Fruit fly (Drosophila melanogaster) whole organism, embryonic: Measurements from ENCODE around the gene Or22c.

Source experiments
- Bgb ChIP-seq: fragments of 200-800 bp; sonication (Bioruptor generic); IDR thresholded peaks from 2 replicates; pipeline ENCODE4 v1.3.6; 2022; ENCODE audit warnings: missing biosample characterization, missing genetic modification characterization; ENCODE audit not compliant: partially characterized antibody
- CG12659 ChIP-seq: fragments of 200-800 bp; sonication (Bioruptor generic); optimal IDR thresholded peaks from 3 replicates; lab custom pipeline; 2017; ENCODE audit warnings: mild to moderate bottlenecking, missing biosample characterization, missing genetic modification reagents, missing genetic modification characterization
- CG12942 ChIP-seq: fragments of 200-800 bp; sonication (Bioruptor generic); optimal IDR thresholded peaks from 3 replicates; lab custom pipeline; 2016; ENCODE audit warnings: missing biosample characterization, missing genetic modification characterization
- CG13775 ChIP-seq: fragments of 200-800 bp; sonication (Bioruptor generic); optimal IDR thresholded peaks from 3 replicates; lab custom pipeline; 2017; ENCODE audit warnings: missing biosample characterization, mild to moderate bottlenecking, missing genetic modification characterization
- CG14014 ChIP-seq: fragments of 200-800 bp; sonication (Bioruptor generic); IDR thresholded peaks from 2 replicates; pipeline ENCODE4 v1.3.6; 2022; ENCODE audit warnings: missing biosample characterization, missing genetic modification characterization
- CG14860 ChIP-seq: fragments of 200-800 bp; sonication (Bioruptor generic); IDR thresholded peaks from 3 replicates; pipeline ENCODE4 v1.3.6; 2022; ENCODE audit warnings: missing biosample characterization, missing genetic modification characterization; ENCODE audit not compliant: partially characterized antibody
- CG15073 ChIP-seq: fragments of 200-800 bp; sonication (Bioruptor generic); optimal IDR thresholded peaks from 2 replicates; lab custom pipeline; 2016; ENCODE audit warnings: missing biosample characterization, missing genetic modification characterization
- CG15514 ChIP-seq: fragments of 200-800 bp; sonication (Bioruptor generic); optimal IDR thresholded peaks from 3 replicates; lab custom pipeline; 2017; ENCODE audit warnings: missing biosample characterization, missing genetic modification characterization, mild to moderate bottlenecking, moderate library complexity, missing genetic modification reagents
- CG17186 ChIP-seq: fragments of 200-800 bp; sonication (Bioruptor generic); optimal IDR thresholded peaks from 3 replicates; lab custom pipeline; 2017; ENCODE audit warnings: missing biosample characterization, missing genetic modification reagents, missing genetic modification characterization
- CG2889 ChIP-seq: fragments of 200-800 bp; sonication (Bioruptor generic); IDR thresholded peaks from 3 replicates; pipeline ENCODE4 v1.3.6; 2022; ENCODE audit warnings: missing biosample characterization, missing genetic modification characterization
- CG31365 ChIP-seq: fragments of 200-800 bp; sonication (Bioruptor generic); optimal IDR thresholded peaks from 2 replicates; lab custom pipeline; 2018; ENCODE audit warnings: missing biosample characterization, mild to moderate bottlenecking, missing genetic modification characterization
- CG6689 ChIP-seq: fragments of 200-800 bp; sonication (Bioruptor generic); IDR thresholded peaks from 2 replicates; pipeline ENCODE4 v1.3.6; 2022; ENCODE audit warnings: missing biosample characterization, missing genetic modification characterization
- CG6765 ChIP-seq: fragments of 200-800 bp; sonication (Bioruptor generic); optimal IDR thresholded peaks from 3 replicates; lab custom pipeline; 2017; ENCODE audit warnings: missing biosample characterization, mild to moderate bottlenecking, missing genetic modification characterization
- CG7372 ChIP-seq: fragments of 200-800 bp; sonication (Bioruptor generic); IDR thresholded peaks from 2 replicates; pipeline ENCODE4 v1.3.6; 2022; ENCODE audit warnings: missing biosample characterization, missing genetic modification characterization
- CG9437 ChIP-seq: fragments of 200-800 bp; sonication (Bioruptor generic); optimal IDR thresholded peaks from 2 replicates; lab custom pipeline; 2018; ENCODE audit warnings: missing biosample characterization, mild to moderate bottlenecking, missing genetic modification characterization
- Camta ChIP-seq: fragments of 200-800 bp; sonication (Bioruptor generic); optimal IDR thresholded peaks from 2 replicates; lab custom pipeline; 2016; ENCODE audit warnings: missing biosample characterization, missing genetic modification characterization
- CoRest ChIP-seq: fragments of 200-800 bp; sonication (Bioruptor generic); optimal IDR thresholded peaks from 3 replicates; lab custom pipeline; 2018; ENCODE audit warnings: missing biosample characterization, mild to moderate bottlenecking, missing genetic modification characterization, moderate library complexity
- Dad ChIP-seq: fragments of 200-800 bp; sonication (Bioruptor generic); optimal IDR thresholded peaks from 3 replicates; lab custom pipeline; 2016; ENCODE audit warnings: missing biosample characterization, missing genetic modification characterization
- Dp ChIP-seq: fragments of 200-800 bp; sonication (Bioruptor generic); optimal IDR thresholded peaks from 2 replicates; lab custom pipeline; 2018; ENCODE audit warnings: missing biosample characterization, mild to moderate bottlenecking, missing genetic modification characterization, moderate library complexity
- Dref ChIP-seq: fragments of 200-800 bp; sonication (Bioruptor generic); IDR thresholded peaks from 2 replicates; pipeline ENCODE4 v1.3.6; 2022; ENCODE audit warnings: missing biosample characterization, missing genetic modification characterization
- Ets65A ChIP-seq: fragments of 200-800 bp; sonication (Bioruptor generic); peaks from one replicate; lab custom pipeline; 2016; ENCODE audit warnings: missing biosample characterization, missing genetic modification characterization
- Fer3 ChIP-seq: fragments of 200-800 bp; sonication (Bioruptor generic); optimal IDR thresholded peaks from 2 replicates; lab custom pipeline; 2018; ENCODE audit warnings: missing biosample characterization, mild to moderate bottlenecking, missing genetic modification characterization, moderate library complexity
- HLH3B ChIP-seq: fragments of 200-800 bp; sonication (Bioruptor generic); IDR thresholded peaks from 2 replicates; pipeline ENCODE4 v1.3.6; 2022; ENCODE audit warnings: missing biosample characterization, missing genetic modification characterization
- Kr ChIP-seq: fragments of 200-800 bp; sonication (Bioruptor generic); optimal IDR thresholded peaks from 2 replicates; lab custom pipeline; 2017; ENCODE audit warnings: missing biosample characterization, mild to moderate bottlenecking, missing genetic modification characterization
- Lhr ChIP-seq: fragments of 200-800 bp; sonication (Bioruptor generic); optimal IDR thresholded peaks from 3 replicates; lab custom pipeline; 2017; ENCODE audit warnings: mild to moderate bottlenecking, missing biosample characterization, missing genetic modification reagents, missing genetic modification characterization
- Med ChIP-seq: fragments of 200-800 bp; sonication (Bioruptor generic); peaks from one replicate; lab custom pipeline; 2016; ENCODE audit warnings: missing biosample characterization, missing genetic modification characterization, mild to moderate bottlenecking, inconsistent platforms, moderate library complexity
- Meics ChIP-seq: fragments of 200-800 bp; sonication (Bioruptor generic); optimal IDR thresholded peaks from 2 replicates; lab custom pipeline; 2017; ENCODE audit warnings: missing biosample characterization, mild to moderate bottlenecking, missing genetic modification characterization
- Mes4 ChIP-seq: fragments of 200-800 bp; sonication (Bioruptor generic); optimal IDR thresholded peaks from 2 replicates; lab custom pipeline; 2016; ENCODE audit warnings: missing biosample characterization, missing genetic modification characterization
- Opbp ChIP-seq: fragments of 200-800 bp; sonication (Bioruptor generic); IDR thresholded peaks from 3 replicates; pipeline ENCODE4 v1.3.6; 2022; ENCODE audit warnings: missing biosample characterization, missing genetic modification characterization; ENCODE audit not compliant: partially characterized antibody
- Optix ChIP-seq: fragments of 200-800 bp; sonication (Bioruptor generic); IDR thresholded peaks from 3 replicates; pipeline ENCODE4 v1.3.6; 2022; ENCODE audit warnings: missing biosample characterization, missing genetic modification characterization
- Sin3A ChIP-seq: fragments of >200 bp; optimal IDR thresholded peaks from 2 replicates; lab custom pipeline; 2018
- Xbp1 ChIP-seq: fragments of 200-800 bp; sonication (Bioruptor generic); optimal IDR thresholded peaks from 3 replicates; lab custom pipeline; 2016; ENCODE audit warnings: missing biosample characterization, mild to moderate bottlenecking, missing genetic modification characterization
- amos ChIP-seq: fragments of 200-800 bp; sonication (Bioruptor generic); IDR thresholded peaks from 2 replicates; pipeline ENCODE4 v1.3.6; 2022; ENCODE audit warnings: missing biosample characterization, missing genetic modification characterization; ENCODE audit not compliant: partially characterized antibody
- aop ChIP-seq: fragments of 200-800 bp; sonication (Bioruptor generic); IDR thresholded peaks from 2 replicates; pipeline ENCODE4 v1.3.6; 2022; ENCODE audit warnings: missing biosample characterization, missing genetic modification characterization
- ara ChIP-seq: fragments of 200-800 bp; sonication (Bioruptor generic); IDR thresholded peaks from 2 replicates; pipeline ENCODE4 v1.3.6; 2022; ENCODE audit warnings: missing biosample characterization, missing genetic modification characterization
- ase ChIP-seq: fragments of 200-800 bp; sonication (Bioruptor generic); IDR thresholded peaks from 3 replicates; pipeline ENCODE4 v1.3.6; 2022; ENCODE audit warnings: missing biosample characterization, missing genetic modification characterization
- ato ChIP-seq: fragments of 200-800 bp; sonication (Bioruptor generic); IDR thresholded peaks from 2 replicates; pipeline ENCODE4 v1.3.6; 2022; ENCODE audit warnings: missing biosample characterization, missing genetic modification characterization; ENCODE audit not compliant: partially characterized antibody
- bbx ChIP-seq: fragments of 200-800 bp; sonication (Bioruptor generic); IDR thresholded peaks from 2 replicates; pipeline ENCODE4 v1.3.6; 2022; ENCODE audit warnings: missing biosample characterization, missing genetic modification characterization; ENCODE audit not compliant: partially characterized antibody
- dysf ChIP-seq: fragments of 200-800 bp; sonication (Bioruptor generic); IDR thresholded peaks from 3 replicates; pipeline ENCODE4 v1.3.6; 2022; ENCODE audit warnings: missing biosample characterization, missing genetic modification characterization
- en ChIP-seq: fragments of 200-800 bp; sonication (Bioruptor generic); optimal IDR thresholded peaks from 2 replicates; lab custom pipeline; 2016; ENCODE audit warnings: missing biosample characterization, missing genetic modification characterization
- gsb-n ChIP-seq: fragments of 200-800 bp; sonication (Bioruptor generic); optimal IDR thresholded peaks from 3 replicates; lab custom pipeline; 2018; ENCODE audit warnings: missing biosample characterization, mild to moderate bottlenecking, missing genetic modification characterization
- jigr1 ChIP-seq: fragments of 200-800 bp; sonication (Bioruptor generic); IDR thresholded peaks from 3 replicates; pipeline ENCODE4 v1.3.6; 2022; ENCODE audit warnings: missing biosample characterization, missing genetic modification characterization
- kni ChIP-seq: fragments of 200-800 bp; sonication (Bioruptor generic); optimal IDR thresholded peaks from 3 replicates; lab custom pipeline; 2017; ENCODE audit warnings: mild to moderate bottlenecking, missing biosample characterization, missing genetic modification reagents, missing genetic modification characterization
- lilli ChIP-seq: fragments of 200-800 bp; sonication (Bioruptor generic); optimal IDR thresholded peaks from 3 replicates; lab custom pipeline; 2016; ENCODE audit warnings: missing biosample characterization, missing genetic modification characterization
- mld ChIP-seq: fragments of 200-800 bp; sonication (Bioruptor generic); IDR thresholded peaks from 3 replicates; pipeline ENCODE4 v1.3.6; 2022; ENCODE audit warnings: missing biosample characterization, missing genetic modification characterization; ENCODE audit not compliant: partially characterized antibody
- nmo ChIP-seq: fragments of 200-800 bp; sonication (Bioruptor generic); optimal IDR thresholded peaks from 2 replicates; lab custom pipeline; 2018; ENCODE audit warnings: missing biosample characterization, mild to moderate bottlenecking, missing genetic modification characterization, moderate library complexity
- sima ChIP-seq: fragments of 200-800 bp; sonication (Bioruptor generic); optimal IDR thresholded peaks from 2 replicates; lab custom pipeline; 2016; ENCODE audit warnings: missing biosample characterization, missing genetic modification characterization
- wdn ChIP-seq: fragments of 200-800 bp; sonication (Bioruptor generic); IDR thresholded peaks from 2 replicates; pipeline ENCODE4 v1.3.6; 2022; ENCODE audit warnings: missing biosample characterization, missing genetic modification characterization
- zen2 ChIP-seq: fragments of 200-800 bp; sonication (Bioruptor generic); IDR thresholded peaks from 3 replicates; pipeline ENCODE4 v1.3.6; 2022; ENCODE audit warnings: missing biosample characterization, missing genetic modification characterization; ENCODE audit not compliant: partially characterized antibody
- zfh2 ChIP-seq: fragments of 200-800 bp; sonication (Bioruptor generic); optimal IDR thresholded peaks from 2 replicates; lab custom pipeline; 2016; ENCODE audit warnings: missing biosample characterization, missing genetic modification characterization

Or22c gene

dm6 chr2L:2022823-2023222, 31.6 kb upstream of the Or22c start:
- TF ChIP-seq Meics (GFP tag; lab: Kevin White, UChicago), result no peak
- TF ChIP-seq sima (GFP tag; lab: Kevin White, UChicago), result no peak
- TF ChIP-seq CG15073 (GFP tag; lab: Kevin White, UChicago), result no peak
- no peak for TF ChIP-seq CG2889 (GFP tag; lab: Robert Waterston, UW)
- TF ChIP-seq kni (GFP tag; lab: Kevin White, UChicago), result no peak
- no peak for TF ChIP-seq Sin3A (lab: Kevin White, UChicago)

DNA sequence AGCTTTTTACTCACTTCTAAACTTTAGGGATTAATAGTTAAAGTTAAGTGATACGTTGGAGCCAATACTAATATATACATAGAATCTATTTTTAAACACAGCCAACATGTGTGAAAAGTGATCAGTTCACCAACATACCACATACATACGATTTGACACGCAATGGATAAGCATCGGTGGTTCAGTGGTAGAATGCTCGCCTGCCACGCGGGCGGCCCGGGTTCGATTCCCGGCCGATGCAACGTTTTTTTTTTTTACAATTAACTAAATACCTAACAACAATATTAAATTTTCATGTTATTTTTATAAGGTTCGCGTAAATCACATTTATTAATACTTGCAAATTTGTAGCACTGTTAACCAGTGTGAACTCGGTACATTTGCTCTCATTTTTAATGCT, 22.9 kb upstream of the Or22c start:
- TF ChIP-seq Kr (GFP tag; lab: Kevin White, UChicago), result no peak
- peak; percentile 33 for TF ChIP-seq Med
- TF ChIP-seq zfh2, result no peak
- no peak for TF ChIP-seq Mes4 (GFP tag; lab: Kevin White, UChicago)
- no peak for TF ChIP-seq jigr1 (GFP tag; lab: Robert Waterston, UW)
- no peak for TF ChIP-seq CG17186 (GFP tag; lab: Kevin White, UChicago)
- TF ChIP-seq CG12942, result no peak
- 0 out of 3 replicates have a peak, but pooled peaks have one; percentile 27 for TF ChIP-seq zen2 (GFP tag; lab: Robert Waterston, UW)
- TF ChIP-seq ato, result peak; percentile 77
- no peak for TF ChIP-seq Camta
- TF ChIP-seq Fer3 (tag; lab: Kevin White, UChicago), result no peak
- no peak for TF ChIP-seq CG2889 (GFP tag; lab: Robert Waterston, UW)
- peak; percentile 68 for TF ChIP-seq Bgb (GFP tag; lab: Robert Waterston, UW)
- no peak for TF ChIP-seq gsb-n (tag; lab: Kevin White, UChicago)
- TF ChIP-seq CG12659, result no peak
- peak; percentile 87 for TF ChIP-seq mld (GFP tag; lab: Robert Waterston, UW)
- TF ChIP-seq Dref (GFP tag; lab: Robert Waterston, UW), result no peak
- TF ChIP-seq CoRest (tag; lab: Kevin White, UChicago), result no peak
- TF ChIP-seq HLH3B (GFP tag; lab: Robert Waterston, UW), result no peak
- no peak for TF ChIP-seq ase (GFP tag; lab: Robert Waterston, UW)
- TF ChIP-seq wdn (GFP tag; lab: Robert Waterston, UW), result no peak
- TF ChIP-seq aop (GFP tag; lab: Robert Waterston, UW), result no peak
- TF ChIP-seq CG6689, result no peak
- TF ChIP-seq CG6765 (GFP tag; lab: Kevin White, UChicago), result no peak
- no peak for TF ChIP-seq Lhr (GFP tag; lab: Kevin White, UChicago)
- TF ChIP-seq Dad (GFP tag; lab: Kevin White, UChicago), result no peak
- TF ChIP-seq Ets65A (GFP tag; lab: Kevin White, UChicago), result no peak
- TF ChIP-seq dysf, result no peak
- peak; percentile 77 for TF ChIP-seq CG14860
- no peak for TF ChIP-seq Xbp1
- no peak for TF ChIP-seq ara (GFP tag; lab: Robert Waterston, UW)
- TF ChIP-seq CG31365, result no peak
- no peak for TF ChIP-seq Optix (GFP tag; lab: Robert Waterston, UW)
- no peak for TF ChIP-seq en (GFP tag; lab: Kevin White, UChicago)
- peak; percentile 83 for TF ChIP-seq Opbp (GFP tag; lab: Robert Waterston, UW)
- no peak for TF ChIP-seq CG13775
- TF ChIP-seq Dp (GFP tag; lab: Kevin White, UChicago), result no peak
- TF ChIP-seq bbx, result peak; percentile 71; the same call in 1 of the 2 replicates
- TF ChIP-seq amos (GFP tag; lab: Robert Waterston, UW), result peak; percentile 71; the same call in 1 of the 2 replicates
- no peak for TF ChIP-seq CG9437 (GFP tag; lab: Kevin White, UChicago)
- TF ChIP-seq CG14014 (GFP tag; lab: Robert Waterston, UW), result no peak
- TF ChIP-seq CG7372 (GFP tag; lab: Robert Waterston, UW), result no peak
- TF ChIP-seq lilli (GFP tag; lab: Kevin White, UChicago), result no peak
- no peak for TF ChIP-seq CG15514 (GFP tag; lab: Kevin White, UChicago)
- no peak for TF ChIP-seq nmo
